Worm (Caenorhabditis elegans): Measurements from ENCODE around the gene F59A6.12.
A peak's percentile ranks its signal among the peaks of the same experiment; 100 is the strongest.

F59A6.12 gene

ce11 chrII:5055129-5055666, 43.3 kb upstream of the F59A6.12 start, which contains the start of the genes ify-1 and rpl-22 (continued):
- peak; percentile 91 for TF ChIP-seq aha-1 (tag)
- no peak for TF ChIP-seq egl-27 (tag; optimal IDR thresholded peaks at IDR 0.05)
- peak; percentile 57 for TF ChIP-seq zip-2 (tag; optimal IDR thresholded peaks at IDR 0.05)
- peak; percentile 100 for TF ChIP-seq D1046.2 (GFP tag; IDR thresholded peaks at IDR 0.05)
- peak; percentile 95 for TF ChIP-seq nhr-6 (tag; optimal IDR thresholded peaks at IDR 0.05)
- TF ChIP-seq ztf-11 (tag; optimal IDR thresholded peaks at IDR 0.05), result no peak
- TF ChIP-seq snpc-4 (tag; optimal IDR thresholded peaks at IDR 0.05), result peak; percentile 51
- peak; percentile 46 for TF ChIP-seq ceh-28 (tag; optimal IDR thresholded peaks at IDR 0.05)
- peak; percentile 82 for TF ChIP-seq nhr-102 (tag; optimal IDR thresholded peaks at IDR 0.05)
- 0 out of 2 replicates have a peak, but pooled peaks have one; percentile 34 for TF ChIP-seq php-3 (GFP tag; IDR thresholded peaks at IDR 0.05)
- peak; percentile 61 for TF ChIP-seq F49E8.2 (tag; optimal IDR thresholded peaks at IDR 0.05; ENCODE audit: borderline replicate concordance)
- peak; percentile 61 for TF ChIP-seq mxl-3 (GFP tag; optimal IDR thresholded peaks at IDR 0.05)
- TF ChIP-seq unc-39 (tag; optimal IDR thresholded peaks at IDR 0.05), result no peak
- no peak for TF ChIP-seq daf-8 (GFP tag; IDR thresholded peaks at IDR 0.05)
- peak; percentile 72 for TF ChIP-seq ctbp-1 (GFP tag; IDR thresholded peaks at IDR 0.05)
- peak; percentile 43 for TF ChIP-seq F10B5.3 (tag; optimal IDR thresholded peaks at IDR 0.05)
- 0 out of 2 replicates have a peak, but pooled peaks have one; percentile 60 for TF ChIP-seq vab-7 (GFP tag; IDR thresholded peaks at IDR 0.05)
- TF ChIP-seq attf-4 (tag; optimal IDR thresholded peaks at IDR 0.05), result no peak
- TF ChIP-seq arid-1 (GFP tag; conservative IDR thresholded peaks at IDR 0.05), result peak; percentile 92
- no peak for TF ChIP-seq madf-5 (GFP tag; IDR thresholded peaks at IDR 0.05)
- peak; percentile 80 for TF ChIP-seq nhr-28 (tag; optimal IDR thresholded peaks at IDR 0.05)
- TF ChIP-seq mdt-29 (GFP tag; IDR thresholded peaks at IDR 0.05), result no peak
- TF ChIP-seq daf-12 (tag; optimal IDR thresholded peaks at IDR 0.05), result no peak
- no peak for TF ChIP-seq ZK337.2 (GFP tag; IDR thresholded peaks at IDR 0.05)
- TF ChIP-seq nhr-237 (tag; optimal IDR thresholded peaks at IDR 0.05), result no peak
- 0 out of 2 replicates have a peak, but pooled peaks have one; percentile 36 for TF ChIP-seq Y75B8A.6 (GFP tag; IDR thresholded peaks at IDR 0.05)
- TF ChIP-seq nhr-11 (tag; optimal IDR thresholded peaks at IDR 0.05), result peak; percentile 90
- peak; percentile 87 for TF ChIP-seq lin-15B (tag; optimal IDR thresholded peaks at IDR 0.05)
- no peak for TF ChIP-seq lin-1 (GFP tag; IDR thresholded peaks at IDR 0.05)
- TF ChIP-seq zag-1 (tag; optimal IDR thresholded peaks at IDR 0.05), result peak; percentile 42
- no peak for TF ChIP-seq sdz-12 (GFP tag; optimal IDR thresholded peaks at IDR 0.05)
- TF ChIP-seq mxl-2 (GFP tag; conservative IDR thresholded peaks at IDR 0.05), result no peak
- no peak for TF ChIP-seq lir-3 (tag; optimal IDR thresholded peaks at IDR 0.05)
- peak; percentile 49 for TF ChIP-seq dmd-6 (GFP tag; IDR thresholded peaks at IDR 0.05)
- TF ChIP-seq set-16 (GFP tag; IDR thresholded peaks at IDR 0.05), result no peak; the same call in 1 of the 2 replicates
- TF ChIP-seq F44E2.7 (GFP tag; IDR thresholded peaks at IDR 0.05), result no peak
- TF ChIP-seq rbr-2 (tag; optimal IDR thresholded peaks at IDR 0.05), result peak; percentile 87
- TF ChIP-seq T26A8.4 (GFP tag; IDR thresholded peaks at IDR 0.05), result peak; percentile 86
- peak; percentile 50; the same call in 1 of the 2 replicates for TF ChIP-seq zfp-3 (GFP tag; conservative IDR thresholded peaks at IDR 0.05)

DNA sequence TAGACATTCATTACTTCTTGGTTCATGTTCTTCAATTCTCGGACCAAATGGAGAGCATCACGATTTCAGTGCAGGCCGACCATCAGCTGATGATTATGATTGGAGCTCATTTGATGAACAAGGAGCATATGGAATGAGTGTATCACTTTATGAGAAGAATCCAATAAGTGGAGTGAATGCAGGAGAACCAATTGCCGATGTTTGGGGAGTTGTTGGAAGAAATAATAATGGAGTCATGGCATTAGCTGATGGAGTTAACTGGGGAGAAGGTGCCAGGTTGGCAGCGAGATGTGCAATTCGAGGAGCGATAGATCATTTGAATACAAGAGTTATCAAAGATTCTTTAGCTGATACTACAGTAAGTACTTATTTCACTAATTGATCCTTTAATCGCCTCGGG, 38.9 kb upstream of the F59A6.12 start:
- TF ChIP-seq skn-1 (tag; optimal IDR thresholded peaks at IDR 0.05), result no peak
- no peak for TF ChIP-seq saeg-2 (GFP tag; IDR thresholded peaks at IDR 0.05)
- no peak for TF ChIP-seq daf-8 (GFP tag; IDR thresholded peaks at IDR 0.05)
- TF ChIP-seq set-16 (GFP tag; IDR thresholded peaks at IDR 0.05), result no peak
- TF ChIP-seq nhr-42 (GFP tag; IDR thresholded peaks at IDR 0.05), result no peak
- TF ChIP-seq lin-39 (tag; optimal IDR thresholded peaks at IDR 0.05), result no peak
- no peak for TF ChIP-seq D1046.2 (GFP tag; IDR thresholded peaks at IDR 0.05)
